Worm (Caenorhabditis elegans) whole organism, L1 larva: ENCODE data around the gene gcst-1.
A peak's percentile ranks its signal among the peaks of the same experiment; 100 is the strongest.

ENCODE experiments used
- C04F5.9 ChIP-seq: sonication (generic microtip); optimal IDR thresholded peaks from 2 replicates; lab custom pipeline; 2016; ENCODE audit warnings: missing genetic modification characterization, missing compliant biosample characterization
- aha-1 ChIP-seq: fragments of 150-350 bp; optimal IDR thresholded peaks from 2 replicates; lab custom pipeline; 2014; ENCODE audit warnings: missing biosample characterization, missing genetic modification characterization
- alr-1 ChIP-seq: fragments of 200-800 bp; sonication (Bioruptor generic); optimal IDR thresholded peaks from 2 replicates; lab custom pipeline; 2018; ENCODE audit warnings: borderline replicate concordance, mild to moderate bottlenecking, missing genetic modification characterization, missing compliant biosample characterization
- aly-2 ChIP-seq: fragments of 150-350 bp; optimal IDR thresholded peaks from 2 replicates; lab custom pipeline; 2014; ENCODE audit warnings: missing biosample characterization, missing genetic modification characterization
- ceh-8 ChIP-seq: fragments of 200-800 bp; sonication (Bioruptor generic); optimal IDR thresholded peaks from 2 replicates; lab custom pipeline; 2018; ENCODE audit warnings: mild to moderate bottlenecking, missing genetic modification characterization, moderate library complexity, missing compliant biosample characterization
- ces-1 ChIP-seq: fragments of 150-350 bp; optimal IDR thresholded peaks from 2 replicates; lab custom pipeline; 2014; ENCODE audit warnings: missing biosample characterization, missing genetic modification reagents, missing genetic modification characterization
- dsc-1 ChIP-seq: sonication (generic microtip); optimal IDR thresholded peaks from 2 replicates; lab custom pipeline; 2016; ENCODE audit warnings: mild to moderate bottlenecking, missing genetic modification characterization, missing compliant biosample characterization
- efl-1 ChIP-seq, 4 experiments: fragments of 150-350 bp; optimal IDR thresholded peaks in 3 of 4; peaks in 1 of 4; 1 replicate in 1 of 4; 2 replicates in 3 of 4; lab custom pipeline; 2014; ENCODE audit warnings: missing biosample characterization in 2 of 4, missing genetic modification characterization in 2 of 4, missing genetic modification reagents in 2 of 4
- efl-3 ChIP-seq: fragments of 200-800 bp; sonication (Bioruptor generic); optimal IDR thresholded peaks from 2 replicates; lab custom pipeline; 2018; ENCODE audit warnings: mild to moderate bottlenecking, missing genetic modification characterization, missing compliant biosample characterization
- egl-13 ChIP-seq: sonication (generic microtip); optimal IDR thresholded peaks from 2 replicates; lab custom pipeline; 2016; ENCODE audit warnings: missing genotype, missing genetic modification reagents, missing genetic modification characterization, missing compliant biosample characterization
- elt-3 ChIP-seq, 6 experiments: fragments of 150-350 bp in 1 of 6; sonication (generic microtip); optimal IDR thresholded peaks; 2 replicates each; lab custom pipeline; 2017 to 2018; ENCODE audit warnings: missing biosample characterization in 6 of 6, missing genetic modification characterization in 6 of 6, inconsistent platforms in 1 of 6
- fkh-4 ChIP-seq: sonication (generic microtip); optimal IDR thresholded peaks from 2 replicates; lab custom pipeline; 2016; ENCODE audit warnings: missing compliant biosample characterization, missing genetic modification characterization, borderline replicate concordance
- fkh-8 ChIP-seq: sonication (generic microtip); optimal IDR thresholded peaks from 2 replicates; lab custom pipeline; 2016; ENCODE audit warnings: mild to moderate bottlenecking, missing genetic modification characterization, missing compliant biosample characterization
- fos-1 ChIP-seq: fragments of 150-350 bp; optimal IDR thresholded peaks from 2 replicates; lab custom pipeline; 2014; ENCODE audit warnings: missing biosample characterization, missing genetic modification characterization
- hlh-4 ChIP-seq: sonication (generic microtip); optimal IDR thresholded peaks from 2 replicates; lab custom pipeline; 2016; ENCODE audit warnings: mild to moderate bottlenecking, missing genetic modification characterization, missing compliant biosample characterization
- lin-14 ChIP-seq: fragments of 200-800 bp; sonication (Bioruptor generic); optimal IDR thresholded peaks from 2 replicates; lab custom pipeline; 2018; ENCODE audit warnings: mild to moderate bottlenecking, missing genetic modification characterization, moderate library complexity, missing compliant biosample characterization
- lin-15B ChIP-seq: fragments of 150-350 bp; sonication (generic microtip); optimal IDR thresholded peaks from 3 replicates; lab custom pipeline; 2014; ENCODE audit warnings: missing biosample characterization, missing genetic modification characterization
- lin-39 ChIP-seq: fragments of 150-350 bp; optimal IDR thresholded peaks from 2 replicates; lab custom pipeline; 2014; ENCODE audit warnings: missing biosample characterization, missing genetic modification reagents, missing genetic modification characterization
- lir-3 ChIP-seq: sonication (generic microtip); optimal IDR thresholded peaks from 2 replicates; lab custom pipeline; 2016; ENCODE audit warnings: mild to moderate bottlenecking, missing genetic modification characterization, moderate library complexity, missing compliant biosample characterization; ENCODE audit not compliant: poor library complexity
- lsy-2 ChIP-seq, 2 experiments: fragments of 150-350 bp; optimal IDR thresholded peaks; 2 replicates each; lab custom pipeline; 2014; ENCODE audit warnings: missing biosample characterization in 2 of 2, missing genetic modification characterization in 2 of 2
- nhr-11 ChIP-seq: fragments of 150-350 bp; optimal IDR thresholded peaks from 2 replicates; lab custom pipeline; 2014; ENCODE audit warnings: missing biosample characterization, missing genetic modification characterization
- nhr-12 ChIP-seq: sonication (generic microtip); optimal IDR thresholded peaks from 2 replicates; lab custom pipeline; 2017; ENCODE audit warnings: missing biosample characterization, missing genetic modification characterization
- nhr-19 ChIP-seq: fragments of 200-800 bp; sonication (Bioruptor generic); conservative IDR thresholded peaks from 2 replicates; pipeline ENCODE4 v1.3.6; 2022; ENCODE audit warnings: missing genetic modification characterization, missing compliant biosample characterization
- nhr-47 ChIP-seq: sonication (generic microtip); optimal IDR thresholded peaks from 2 replicates; lab custom pipeline; 2016; ENCODE audit warnings: mild to moderate bottlenecking, missing genetic modification characterization, moderate library complexity, missing compliant biosample characterization
- nhr-71 ChIP-seq: sonication (generic microtip); optimal IDR thresholded peaks from 2 replicates; lab custom pipeline; 2016; ENCODE audit warnings: mild to moderate bottlenecking, missing genetic modification characterization, moderate library complexity, missing compliant biosample characterization
- nhr-76 ChIP-seq: sonication (generic microtip); optimal IDR thresholded peaks from 2 replicates; lab custom pipeline; 2017; ENCODE audit warnings: missing biosample characterization, missing genetic modification characterization
- nhr-77 ChIP-seq: fragments of 150-350 bp; optimal IDR thresholded peaks from 2 replicates; lab custom pipeline; 2014; ENCODE audit warnings: missing biosample characterization, missing genetic modification characterization
- nhr-84 ChIP-seq: sonication (generic microtip); optimal IDR thresholded peaks from 2 replicates; lab custom pipeline; 2017; ENCODE audit warnings: missing biosample characterization, missing genetic modification characterization
- nhr-90 ChIP-seq: sonication (generic microtip); optimal IDR thresholded peaks from 2 replicates; lab custom pipeline; 2016; ENCODE audit warnings: mild to moderate bottlenecking, missing genetic modification characterization, missing compliant biosample characterization; ENCODE audit not compliant: poor library complexity
- snpc-4 ChIP-seq: fragments of 150-350 bp; optimal IDR thresholded peaks from 2 replicates; lab custom pipeline; 2014; ENCODE audit warnings: missing biosample characterization, missing genetic modification characterization
- sox-4 ChIP-seq: sonication (generic microtip); optimal IDR thresholded peaks from 2 replicates; lab custom pipeline; 2016; ENCODE audit warnings: missing genetic modification characterization, missing compliant biosample characterization
- unc-62 ChIP-seq: fragments of 150-350 bp; optimal IDR thresholded peaks from 2 replicates; lab custom pipeline; 2014; ENCODE audit warnings: missing biosample characterization, missing genetic modification reagents, missing genetic modification characterization
- unc-98 ChIP-seq: fragments of 200-800 bp; sonication (Bioruptor generic); IDR thresholded peaks from 2 replicates; pipeline ENCODE4 v1.3.6; 2022; ENCODE audit warnings: missing genetic modification characterization, missing compliant biosample characterization
- vab-15 ChIP-seq: sonication (generic microtip); optimal IDR thresholded peaks from 2 replicates; lab custom pipeline; 2017; ENCODE audit warnings: missing genotype, mild to moderate bottlenecking, missing genetic modification characterization, missing compliant biosample characterization
- xbp-1 ChIP-seq: sonication (generic microtip); optimal IDR thresholded peaks from 2 replicates; lab custom pipeline; 2016; ENCODE audit warnings: missing genetic modification characterization, missing compliant biosample characterization
- zag-1 ChIP-seq: fragments of 150-350 bp; optimal IDR thresholded peaks from 2 replicates; lab custom pipeline; 2014; ENCODE audit warnings: missing biosample characterization, missing genetic modification characterization
- zip-4 ChIP-seq: fragments of 200-800 bp; sonication (Bioruptor generic); optimal IDR thresholded peaks from 2 replicates; lab custom pipeline; 2018; ENCODE audit warnings: mild to moderate bottlenecking, missing genetic modification characterization, moderate library complexity, missing compliant biosample characterization
- ztf-11 ChIP-seq, 2 experiments: sonication (generic microtip); optimal IDR thresholded peaks; 2 replicates each; lab custom pipeline; 2016 to 2017; ENCODE audit warnings: missing genetic modification characterization in 2 of 2, missing biosample characterization in 1 of 2, missing compliant biosample characterization in 1 of 2
- ztf-4 ChIP-seq: fragments of 150-350 bp; optimal IDR thresholded peaks from 2 replicates; lab custom pipeline; 2014; ENCODE audit warnings: missing biosample characterization, missing genetic modification characterization

Gene gcst-1

ce11 chrV:5704467-5704866 is 8.3 kb upstream of the gcst-1 start (continued):
- TF ChIP-seq vab-15 (no peak), nhr-12 (tag; lab: Kevin White, UChicago) (no peak), lin-14 (GFP tag; lab: Kevin White, UChicago) (no peak), ces-1 (GFP tag; lab: Kevin White, UChicago) (no peak), lin-15B (tag; lab: Kevin White, UChicago) (no peak), sox-4 (tag; lab: Kevin White, UChicago) (peak; percentile 43), nhr-90 (tag; lab: Kevin White, UChicago) (no peak), dsc-1 (peak; percentile 91), ceh-8 (GFP tag; lab: Kevin White, UChicago) (no peak), fos-1 (tag; lab: Kevin White, UChicago) (peak; percentile 11), nhr-47 (tag; lab: Kevin White, UChicago) (peak; percentile 37), elt-3 (tag; optimal IDR thresholded peaks at IDR 0.05; lab: Kevin White, UChicago) (no peak), nhr-71 (tag; lab: Kevin White, UChicago) (peak; percentile 66), nhr-84 (tag; lab: Kevin White, UChicago) (no peak), ztf-4 (tag; lab: Kevin White, UChicago) (no peak)

- TF ChIP-seq unc-98 (GFP tag; lab: Robert Waterston, UW): no peak
- no peak for TF ChIP-seq elt-3 (tag; optimal IDR thresholded peaks at IDR 0.05; lab: Kevin White, UChicago)
- no peak for TF ChIP-seq egl-13 (tag; lab: Kevin White, UChicago)
- TF ChIP-seq lin-39: no peak
- TF ChIP-seq nhr-90 (tag; lab: Kevin White, UChicago): no peak
- TF ChIP-seq unc-62 (GFP tag; lab: Kevin White, UChicago): no peak
- TF ChIP-seq aha-1: no peak
- TF ChIP-seq, all 84 proteins: peak for 0
Measured at ce11 chrV:5705510-5705909, 7.2 kb upstream of the gcst-1 start, which contains the start of gene peli-1. TSS of gene peli-1 (plus strand) at chrV:5705810.

ce11 chrV:5708331-5708730 is 4.4 kb upstream of the gcst-1 start:
- no peak for TF ChIP-seq alr-1
- no peak for TF ChIP-seq aly-2 (tag; lab: Kevin White, UChicago)
- TF ChIP-seq efl-1 (optimal IDR thresholded peaks at IDR 0.05; lab: Kevin White, UChicago): no peak
- TF ChIP-seq efl-1 (GFP tag; optimal IDR thresholded peaks at IDR 0.05 in 1 of 2; lab: Kevin White, UChicago): peak in 1 of 2 experiments; percentile 81
- no peak for TF ChIP-seq lir-3 (tag; lab: Kevin White, UChicago)
- peak; percentile 32 for TF ChIP-seq nhr-71 (tag; lab: Kevin White, UChicago)
- peak; percentile 77 for TF ChIP-seq hlh-4 (tag; lab: Kevin White, UChicago)
- TF ChIP-seq ztf-11 (tag; optimal IDR thresholded peaks at IDR 0.05; lab: Kevin White, UChicago): no peak
- no peak for TF ChIP-seq nhr-11 (tag; lab: Kevin White, UChicago)
- TF ChIP-seq ces-1 (GFP tag; lab: Kevin White, UChicago): no peak
- TF ChIP-seq xbp-1 (tag; lab: Kevin White, UChicago): no peak
- TF ChIP-seq zip-4 (GFP tag; lab: Kevin White, UChicago): no peak
- no peak for TF ChIP-seq snpc-4 (tag; lab: Kevin White, UChicago)
- no peak for TF ChIP-seq zag-1 (tag; lab: Kevin White, UChicago)
- TF ChIP-seq fkh-8 (tag; lab: Kevin White, UChicago): peak; percentile 31
- no peak for TF ChIP-seq fos-1 (tag; lab: Kevin White, UChicago)

- TF ChIP-seq nhr-19 (GFP tag; lab: Robert Waterston, UW) (no peak), fkh-4 (tag; lab: Kevin White, UChicago) (no peak), efl-3 (GFP tag; lab: Kevin White, UChicago) (no peak), lir-3 (tag; lab: Kevin White, UChicago) (no peak), nhr-77 (tag; lab: Kevin White, UChicago) (no peak), nhr-76 (tag; lab: Kevin White, UChicago) (no peak), lsy-2 (tag; optimal IDR thresholded peaks at IDR 0.05; lab: Kevin White, UChicago) (peak; percentile 18 to 29), efl-1 (optimal IDR thresholded peaks at IDR 0.05; lab: Kevin White, UChicago) (peak in 1 of 2 experiments; percentile 9), efl-1 (GFP tag; optimal IDR thresholded peaks at IDR 0.05 in 1 of 2; lab: Kevin White, UChicago) (peak; percentile 18 to 72), C04F5.9 (tag; lab: Kevin White, UChicago) (no peak)
Measured at ce11 chrV:5712189-5712588, 539 bp upstream of the gcst-1 start.
